Worm (Caenorhabditis elegans) whole organism, mixed stage, embryonic: ENCODE results near the gene vha-15.
A peak's percentile ranks its signal among the peaks of the same experiment; 100 is the strongest.

ENCODE experiments used
- M03D4.4 ChIP-seq: sonication (generic microtip); optimal IDR thresholded peaks from 2 replicates; lab custom pipeline; 2017; ENCODE audit warnings: mild to moderate bottlenecking, missing genetic modification characterization, missing compliant biosample characterization
- bed-3 ChIP-seq: fragments of 200-800 bp; sonication (Bioruptor generic); optimal IDR thresholded peaks from 3 replicates; lab custom pipeline; 2018; ENCODE audit warnings: mild to moderate bottlenecking, missing genetic modification characterization, moderate library complexity, missing compliant biosample characterization
- blmp-1 ChIP-seq: fragments of 150-350 bp; optimal IDR thresholded peaks from 2 replicates; lab custom pipeline; 2014; ENCODE audit warnings: missing biosample characterization, missing genetic modification characterization
- ceh-39 ChIP-seq: fragments of 150-350 bp; optimal IDR thresholded peaks from 2 replicates; lab custom pipeline; 2014; ENCODE audit warnings: missing biosample characterization, missing genetic modification characterization
- ceh-83 ChIP-seq: fragments of 200-800 bp; sonication (Bioruptor generic); optimal IDR thresholded peaks from 2 replicates; lab custom pipeline; 2018; ENCODE audit warnings: mild to moderate bottlenecking, missing genetic modification characterization, missing compliant biosample characterization
- ces-1 ChIP-seq: fragments of 150-350 bp; optimal IDR thresholded peaks from 2 replicates; lab custom pipeline; 2014; ENCODE audit warnings: missing biosample characterization, missing genetic modification reagents, missing genetic modification characterization
- cnd-1 ChIP-seq: fragments of 200-800 bp; sonication (Bioruptor generic); optimal IDR thresholded peaks from 2 replicates; lab custom pipeline; 2018; ENCODE audit warnings: mild to moderate bottlenecking, missing genetic modification characterization, missing compliant biosample characterization
- drap-1 ChIP-seq: fragments of 200-800 bp; sonication (Bioruptor generic); optimal IDR thresholded peaks from 3 replicates; lab custom pipeline; 2018; ENCODE audit warnings: mild to moderate bottlenecking, missing genetic modification characterization, missing compliant biosample characterization
- elt-1 ChIP-seq: sonication (generic microtip); optimal IDR thresholded peaks from 2 replicates; lab custom pipeline; 2017; ENCODE audit warnings: missing genetic modification characterization, mild to moderate bottlenecking, missing compliant biosample characterization, antibody characterized with exemption, moderate library complexity, borderline replicate concordance; ENCODE audit not compliant: insufficient read depth
- elt-3 ChIP-seq: fragments of 150-350 bp; optimal IDR thresholded peaks from 2 replicates; lab custom pipeline; 2014; ENCODE audit warnings: missing biosample characterization, missing genetic modification characterization
- flh-1 ChIP-seq: fragments of 200-800 bp; sonication (Bioruptor generic); optimal IDR thresholded peaks from 2 replicates; lab custom pipeline; 2018; ENCODE audit warnings: mild to moderate bottlenecking, missing genetic modification characterization, moderate library complexity, missing compliant biosample characterization
- lin-13 ChIP-seq: fragments of 150-350 bp; optimal IDR thresholded peaks from 2 replicates; lab custom pipeline; 2014; ENCODE audit warnings: missing biosample characterization, missing genetic modification characterization
- lin-32 ChIP-seq: fragments of 200-800 bp; sonication (Bioruptor generic); optimal IDR thresholded peaks from 2 replicates; lab custom pipeline; 2018; ENCODE audit warnings: mild to moderate bottlenecking, missing genetic modification characterization, missing compliant biosample characterization
- lsy-2 ChIP-seq: fragments of 150-350 bp; optimal IDR thresholded peaks from 2 replicates; lab custom pipeline; 2014; ENCODE audit warnings: missing biosample characterization, missing genetic modification characterization
- mab-5 ChIP-seq: fragments of 150-350 bp; optimal IDR thresholded peaks from 2 replicates; lab custom pipeline; 2014; ENCODE audit warnings: missing biosample characterization, missing genetic modification characterization
- nhr-12 ChIP-seq: fragments of 150-350 bp; optimal IDR thresholded peaks from 2 replicates; lab custom pipeline; 2014; ENCODE audit warnings: missing biosample characterization, missing genetic modification characterization
- nhr-2 ChIP-seq: fragments of 150-350 bp; optimal IDR thresholded peaks from 2 replicates; lab custom pipeline; 2014; ENCODE audit warnings: missing biosample characterization, missing genetic modification characterization
- nhr-237 ChIP-seq: fragments of 150-350 bp; optimal IDR thresholded peaks from 2 replicates; lab custom pipeline; 2014; ENCODE audit warnings: missing biosample characterization, missing genetic modification characterization
- nhr-28 ChIP-seq: fragments of 150-350 bp; optimal IDR thresholded peaks from 2 replicates; lab custom pipeline; 2014; ENCODE audit warnings: missing biosample characterization, missing genetic modification characterization
- nhr-76 ChIP-seq: sonication (generic microtip); optimal IDR thresholded peaks from 2 replicates; lab custom pipeline; 2017; ENCODE audit warnings: missing biosample characterization, missing genetic modification characterization
- pha-4 ChIP-seq: fragments of 150-350 bp; optimal IDR thresholded peaks from 2 replicates; lab custom pipeline; 2018; ENCODE audit warnings: missing biosample characterization, missing genetic modification reagents, missing genetic modification characterization
- sem-2 ChIP-seq: fragments of 200-800 bp; sonication (Bioruptor generic); optimal IDR thresholded peaks from 2 replicates; lab custom pipeline; 2018; ENCODE audit warnings: mild to moderate bottlenecking, missing genetic modification characterization, missing compliant biosample characterization
- snpc-4 ChIP-seq: fragments of 150-350 bp; optimal IDR thresholded peaks from 2 replicates; lab custom pipeline; 2014; ENCODE audit warnings: missing biosample characterization, missing genetic modification characterization
- sptf-1 ChIP-seq: sonication (generic microtip); optimal IDR thresholded peaks from 2 replicates; lab custom pipeline; 2017; ENCODE audit warnings: mild to moderate bottlenecking, missing genetic modification characterization, moderate library complexity, missing compliant biosample characterization
- tbx-8 ChIP-seq: fragments of 200-800 bp; sonication (Bioruptor generic); optimal IDR thresholded peaks from 2 replicates; lab custom pipeline; 2018; ENCODE audit warnings: mild to moderate bottlenecking, missing genetic modification characterization, moderate library complexity, missing compliant biosample characterization
- unc-120 ChIP-seq: sonication (generic microtip); optimal IDR thresholded peaks from 2 replicates; lab custom pipeline; 2017; ENCODE audit warnings: missing genetic modification characterization, missing compliant biosample characterization; ENCODE audit not compliant: poor library complexity, severe bottlenecking
- unc-39 ChIP-seq: fragments of 150-350 bp; optimal IDR thresholded peaks from 2 replicates; lab custom pipeline; 2014; ENCODE audit warnings: missing biosample characterization, missing genetic modification characterization
- unc-62 ChIP-seq: fragments of 150-350 bp; optimal IDR thresholded peaks from 2 replicates; lab custom pipeline; 2014; ENCODE audit warnings: missing biosample characterization, missing genetic modification reagents, missing genetic modification characterization
- zip-8 ChIP-seq: fragments of 150-350 bp; optimal IDR thresholded peaks from 2 replicates; lab custom pipeline; 2014; ENCODE audit warnings: missing biosample characterization, missing genetic modification characterization
- ztf-11 ChIP-seq: fragments of 150-350 bp; optimal IDR thresholded peaks from 2 replicates; lab custom pipeline; 2014; ENCODE audit warnings: missing biosample characterization, missing genetic modification characterization

vha-15 gene

DNA sequence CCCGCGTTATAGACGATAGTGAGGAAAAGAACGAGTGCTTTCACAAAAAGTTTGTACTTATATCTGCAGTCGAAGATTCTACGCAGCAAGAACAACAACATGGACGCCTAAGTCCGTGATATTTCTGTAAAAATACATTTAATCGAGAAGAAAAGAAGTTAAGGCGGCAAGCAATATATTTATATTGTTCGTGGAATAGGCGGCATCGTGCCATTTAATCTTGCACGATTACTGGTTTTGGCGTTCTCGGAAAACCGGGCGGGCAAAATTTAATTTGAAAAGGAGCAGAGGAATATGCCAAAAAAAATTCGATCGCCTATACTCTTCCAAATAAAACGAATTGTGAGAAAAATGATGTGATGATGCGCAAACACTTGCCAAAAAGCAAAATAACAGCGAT lies 9.2 kb downstream of the vha-15 start, which contains the start of gene AH9.1:
Gene AH9.1, minus strand, starts transcription at position 101 of the 400 bp plus-strand sequence.
- TF ChIP-seq mab-5 (tag; lab: Kevin White, UChicago) (no peak), nhr-28 (tag; lab: Kevin White, UChicago) (no peak), bed-3 (GFP tag; lab: Kevin White, UChicago) (no peak), unc-120 (tag; lab: Kevin White, UChicago) (no peak), cnd-1 (no peak), nhr-12 (tag; lab: Kevin White, UChicago) (no peak), tbx-8 (GFP tag; lab: Kevin White, UChicago) (no peak), elt-1 (tag; lab: Kevin White, UChicago) (no peak), nhr-2 (tag; lab: Kevin White, UChicago) (no peak), lsy-2 (no peak), elt-3 (no peak), unc-62 (GFP tag; lab: Kevin White, UChicago) (no peak), ceh-83 (GFP tag; lab: Kevin White, UChicago) (no peak), snpc-4 (no peak), flh-1 (GFP tag; lab: Kevin White, UChicago) (no peak), ztf-11 (tag; lab: Kevin White, UChicago) (no peak), ceh-39 (tag; lab: Kevin White, UChicago) (no peak), M03D4.4 (no peak)

DNA sequence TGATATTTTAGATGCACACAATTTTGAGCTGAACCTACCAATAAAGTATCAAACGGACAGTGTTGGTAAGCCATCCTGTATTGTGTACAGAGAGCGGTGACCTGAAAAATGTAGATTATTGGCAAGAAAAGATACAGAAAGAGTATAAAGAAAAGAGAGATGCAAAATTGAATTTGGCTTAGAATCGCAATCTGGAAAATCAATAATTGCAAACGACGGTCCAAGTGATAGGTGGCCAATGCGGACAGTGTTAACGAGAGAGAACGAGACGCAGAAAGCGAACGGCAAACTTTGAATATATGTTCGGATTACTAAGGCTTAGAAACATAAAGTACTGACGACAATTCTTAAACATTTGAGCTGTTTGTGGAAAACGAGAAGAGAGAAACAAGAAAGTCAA lies 20.3 kb downstream of the vha-15 start, which contains the start of gene crn-4:
Gene crn-4, minus strand, starts transcription at position 101 of the 400 bp plus-strand sequence.
- TF ChIP-seq lsy-2 (no peak), ces-1 (GFP tag; lab: Kevin White, UChicago) (no peak)

DNA sequence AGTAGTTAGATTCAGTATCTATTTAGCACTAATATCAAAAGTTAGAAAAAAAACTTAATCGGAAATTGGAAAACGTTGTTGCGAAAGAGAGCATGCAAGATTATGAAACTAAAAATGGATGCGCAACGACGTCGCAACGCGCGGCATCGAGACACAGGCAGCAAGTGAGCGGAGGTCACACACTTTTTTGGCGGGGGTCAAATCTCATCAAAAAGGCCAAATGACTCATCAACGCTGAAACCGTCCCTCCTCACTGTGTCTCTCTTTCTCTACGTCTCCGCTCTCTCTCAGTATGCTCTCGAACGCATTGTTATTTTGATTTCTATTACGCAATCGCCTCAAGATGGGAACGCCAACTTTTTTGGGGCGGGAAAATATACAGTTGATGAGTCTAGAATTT lies 20.7 kb downstream of the vha-15 start:
- peak; percentile 44 for TF ChIP-seq zip-8 (tag; lab: Kevin White, UChicago)
- TF ChIP-seq blmp-1 (tag; lab: Kevin White, UChicago), result no peak
- TF ChIP-seq sptf-1, result no peak
- TF ChIP-seq nhr-2 (tag; lab: Kevin White, UChicago), result peak; percentile 91
- no peak for TF ChIP-seq elt-3

DNA sequence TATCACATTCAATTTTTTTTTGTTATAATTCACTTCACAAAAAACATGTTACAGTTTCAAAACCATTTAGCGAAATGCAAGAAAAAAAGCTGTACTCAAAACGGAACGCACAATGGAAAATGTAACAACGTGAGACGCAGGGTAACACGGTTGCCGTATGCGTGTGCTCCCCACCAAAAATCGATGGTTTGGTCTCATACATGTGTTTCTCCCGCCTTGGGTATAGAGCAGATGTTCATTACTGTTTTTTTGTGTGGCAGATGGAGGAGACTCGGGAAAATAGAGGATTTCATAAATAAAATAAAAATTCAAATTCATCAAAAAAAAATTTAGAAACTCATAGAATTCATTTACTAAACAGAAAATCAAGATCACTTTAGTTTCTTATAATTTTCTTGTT lies 23.3 kb downstream of the vha-15 start, which contains the start of gene AH9.3:
Gene AH9.3, minus strand, starts transcription at position 101 of the 400 bp plus-strand sequence.
- TF ChIP-seq pha-4 (tag; lab: Kevin White, UChicago), result no peak
- TF ChIP-seq unc-62 (GFP tag; lab: Kevin White, UChicago), result no peak
- no peak for TF ChIP-seq elt-3
- TF ChIP-seq nhr-28 (tag; lab: Kevin White, UChicago), result no peak

DNA sequence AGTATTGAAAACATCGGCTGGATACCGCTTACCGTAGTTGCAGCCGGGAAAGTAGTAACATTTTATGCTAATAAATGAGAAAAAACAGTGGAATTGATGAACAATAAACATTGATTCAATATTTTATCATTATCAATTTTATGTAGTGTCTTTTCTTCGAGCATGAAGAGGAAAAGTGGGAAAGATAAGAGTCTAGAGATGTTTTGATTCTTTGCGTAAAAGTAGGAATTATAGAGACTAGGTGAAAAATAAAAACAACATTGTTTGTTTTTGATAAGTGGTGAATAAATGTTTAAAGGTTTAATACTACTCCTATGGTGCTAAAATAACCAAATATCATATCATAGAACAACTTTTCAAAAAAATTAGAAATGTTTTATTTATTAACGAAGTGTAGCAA lies 24.7 kb downstream of the vha-15 start:
- TF ChIP-seq sem-2 (GFP tag; lab: Kevin White, UChicago) (no peak), lin-32 (GFP tag; lab: Kevin White, UChicago) (no peak), zip-8 (tag; lab: Kevin White, UChicago) (no peak), drap-1 (GFP tag; lab: Kevin White, UChicago) (no peak), unc-120 (tag; lab: Kevin White, UChicago) (no peak), nhr-237 (no peak), unc-62 (GFP tag; lab: Kevin White, UChicago) (no peak), mab-5 (tag; lab: Kevin White, UChicago) (no peak), M03D4.4 (no peak), nhr-76 (tag; lab: Kevin White, UChicago) (no peak)

DNA sequence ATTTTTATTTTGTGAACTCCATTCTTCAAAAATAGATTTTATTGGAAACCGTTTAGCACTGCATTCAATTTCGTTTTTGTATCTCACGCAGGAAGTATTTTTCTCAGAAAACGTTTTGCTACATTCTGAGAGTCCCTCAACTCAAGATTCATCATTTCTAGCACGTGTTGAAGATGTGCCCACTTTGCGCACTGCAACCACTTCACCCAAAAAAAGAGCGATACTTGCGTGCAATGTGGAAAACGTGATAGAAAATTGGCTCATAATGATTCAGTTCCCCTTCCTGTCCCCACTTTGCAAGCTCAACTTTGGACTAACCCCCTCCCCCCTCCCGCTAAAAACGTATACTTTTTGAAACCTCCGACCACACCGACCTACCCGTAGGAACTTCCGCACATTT lies 27.4 kb downstream of the vha-15 start:
- TF ChIP-seq flh-1 (GFP tag; lab: Kevin White, UChicago) (no peak), cnd-1 (no peak), nhr-237 (no peak), nhr-28 (tag; lab: Kevin White, UChicago) (no peak)

DNA sequence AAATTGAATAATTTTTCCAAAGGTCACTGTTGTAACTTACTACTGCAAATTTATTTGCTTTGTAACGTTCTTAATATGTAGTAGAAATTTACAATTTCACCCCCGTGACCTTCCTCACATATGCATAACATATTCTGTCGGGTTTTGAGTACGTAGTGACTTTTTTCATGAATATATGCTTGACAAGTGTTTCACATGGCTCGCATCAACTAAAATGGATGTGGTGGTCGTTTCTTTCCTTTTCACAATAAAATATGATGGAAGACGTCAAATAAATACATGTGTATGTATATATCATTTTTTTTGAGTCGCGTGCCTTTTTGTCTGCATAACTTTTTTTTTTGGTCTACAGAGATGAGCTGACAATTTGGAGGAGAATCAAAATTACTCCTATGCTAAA lies 28.7 kb downstream of the vha-15 start:
- TF ChIP-seq lsy-2 (no peak), blmp-1 (tag; lab: Kevin White, UChicago) (no peak), sem-2 (GFP tag; lab: Kevin White, UChicago) (no peak), unc-39 (tag; lab: Kevin White, UChicago) (no peak), M03D4.4 (no peak), lin-13 (tag; lab: Kevin White, UChicago) (no peak), nhr-237 (no peak), tbx-8 (GFP tag; lab: Kevin White, UChicago) (no peak), zip-8 (tag; lab: Kevin White, UChicago) (no peak), ztf-11 (tag; lab: Kevin White, UChicago) (no peak), pha-4 (tag; lab: Kevin White, UChicago) (no peak), elt-3 (no peak), cnd-1 (no peak), drap-1 (GFP tag; lab: Kevin White, UChicago) (no peak)
